Worm (Caenorhabditis elegans): Measurements from ENCODE around the gene dao-2.

DNA sequence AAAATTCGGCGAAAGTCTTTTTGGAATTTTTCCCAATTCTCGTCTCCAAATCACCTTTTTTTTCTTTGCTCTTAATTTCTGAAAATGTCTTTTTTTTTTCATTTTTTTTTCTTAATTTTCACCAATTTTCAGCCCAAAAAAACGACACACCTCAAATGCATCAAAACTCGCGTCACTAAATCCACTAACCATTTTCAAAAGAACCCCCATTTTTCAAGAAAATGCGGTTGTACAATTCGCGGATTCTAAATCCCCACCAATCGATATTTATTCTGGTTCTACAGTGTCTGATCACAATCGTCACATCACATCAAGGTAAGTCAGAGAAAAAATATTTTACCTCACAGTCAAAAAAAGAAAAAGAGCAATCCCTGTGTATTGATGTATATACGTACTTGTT lies 9.1 kb downstream of the dao-2 start, which contains the start of gene vab-1:
- TF ChIP-seq unc-62 (GFP tag; optimal IDR thresholded peaks at IDR 0.05) (no peak), lin-15B (tag; optimal IDR thresholded peaks at IDR 0.05) (no peak), fos-1 (tag; optimal IDR thresholded peaks at IDR 0.05) (no peak), ztf-4 (tag; optimal IDR thresholded peaks at IDR 0.05) (no peak), nhr-237 (tag; optimal IDR thresholded peaks at IDR 0.05) (no peak), elt-2 (tag; optimal IDR thresholded peaks at IDR 0.05) (no peak), pha-4 (tag; optimal IDR thresholded peaks at IDR 0.05) (no peak)
